Worm (Caenorhabditis elegans) whole organism, L2 larva: ENCODE data around the gene F08F3.1.

Source experiments
- C34F6.9 ChIP-seq: fragments of 150-350 bp; optimal IDR thresholded peaks from 2 replicates; lab custom pipeline; 2014; ENCODE audit warnings: missing biosample characterization, missing genetic modification characterization
- F13H6.1 ChIP-seq: sonication (generic microtip); optimal IDR thresholded peaks from 2 replicates; lab custom pipeline; 2016; ENCODE audit warnings: missing genetic modification characterization, missing compliant biosample characterization
- R02D3.7 ChIP-seq: fragments of 150-350 bp; optimal IDR thresholded peaks from 2 replicates; lab custom pipeline; 2014; ENCODE audit warnings: missing biosample characterization, missing genetic modification characterization
- Y55F3AM.14 ChIP-seq: fragments of 200-800 bp; sonication (Bioruptor generic); optimal IDR thresholded peaks from 2 replicates; lab custom pipeline; 2018; ENCODE audit warnings: mild to moderate bottlenecking, missing genetic modification characterization, missing compliant biosample characterization
- ama-1 ChIP-seq: fragments of 150-350 bp; optimal IDR thresholded peaks from 2 replicates; lab custom pipeline; 2018; ENCODE audit warnings: inconsistent platforms
- ceh-82 ChIP-seq: fragments of 150-350 bp; optimal IDR thresholded peaks from 2 replicates; lab custom pipeline; 2014; ENCODE audit warnings: missing biosample characterization, missing genetic modification characterization
- crh-2 ChIP-seq: sonication (generic microtip); optimal IDR thresholded peaks from 2 replicates; lab custom pipeline; 2017; ENCODE audit warnings: missing biosample characterization, missing genetic modification characterization
- egl-27 ChIP-seq: sonication (generic microtip); optimal IDR thresholded peaks from 3 replicates; lab custom pipeline; 2017; ENCODE audit warnings: missing biosample characterization, missing genetic modification reagents, missing genetic modification characterization
- elt-3 ChIP-seq: sonication (generic microtip); optimal IDR thresholded peaks from 2 replicates; lab custom pipeline; 2017; ENCODE audit warnings: missing biosample characterization, missing genetic modification characterization
- fos-1 ChIP-seq: fragments of 150-350 bp; optimal IDR thresholded peaks from 2 replicates; lab custom pipeline; 2014; ENCODE audit warnings: missing biosample characterization, missing genetic modification characterization
- gmeb-1 ChIP-seq: fragments of 150-350 bp; optimal IDR thresholded peaks from 2 replicates; lab custom pipeline; 2014; ENCODE audit warnings: missing biosample characterization, missing genetic modification characterization
- lin-11 ChIP-seq: fragments of 150-350 bp; sonication (generic microtip); optimal IDR thresholded peaks from 2 replicates; lab custom pipeline; 2014; ENCODE audit warnings: missing biosample characterization, missing genetic modification characterization, inconsistent platforms, mixed read lengths
- lin-13 ChIP-seq: fragments of 150-350 bp; optimal IDR thresholded peaks from 2 replicates; lab custom pipeline; 2014; ENCODE audit warnings: missing biosample characterization, missing genetic modification reagents, missing genetic modification characterization
- lin-39 ChIP-seq: fragments of 150-350 bp; optimal IDR thresholded peaks from 2 replicates; lab custom pipeline; 2014; ENCODE audit warnings: missing biosample characterization, missing genetic modification reagents, missing genetic modification characterization
- lsy-2 ChIP-seq, 2 experiments: fragments of 150-350 bp in 1 of 2; sonication (generic microtip) in 1 of 2; optimal IDR thresholded peaks; 2 replicates each; lab custom pipeline; 2014 to 2017; ENCODE audit warnings: missing biosample characterization in 2 of 2, missing genetic modification characterization in 2 of 2
- mab-5 ChIP-seq: fragments of 150-350 bp; optimal IDR thresholded peaks from 2 replicates; lab custom pipeline; 2014; ENCODE audit warnings: missing biosample characterization, missing genetic modification characterization
- nhr-10 ChIP-seq: sonication (generic microtip); optimal IDR thresholded peaks from 2 replicates; lab custom pipeline; 2017; ENCODE audit warnings: missing biosample characterization, missing genetic modification characterization
- nhr-11 ChIP-seq: fragments of 150-350 bp; optimal IDR thresholded peaks from 2 replicates; lab custom pipeline; 2014; ENCODE audit warnings: missing biosample characterization, missing genetic modification characterization
- nhr-12 ChIP-seq: fragments of 150-350 bp; optimal IDR thresholded peaks from 2 replicates; lab custom pipeline; 2014; ENCODE audit warnings: missing biosample characterization, missing genetic modification characterization
- nhr-129 ChIP-seq: fragments of 150-350 bp; optimal IDR thresholded peaks from 2 replicates; lab custom pipeline; 2014; ENCODE audit warnings: missing biosample characterization, missing genetic modification characterization
- nhr-21 ChIP-seq: fragments of 150-350 bp; optimal IDR thresholded peaks from 2 replicates; lab custom pipeline; 2014; ENCODE audit warnings: missing biosample characterization, missing genetic modification characterization
- nhr-23 ChIP-seq: fragments of 150-350 bp; optimal IDR thresholded peaks from 2 replicates; lab custom pipeline; 2014; ENCODE audit warnings: missing biosample characterization, missing genetic modification reagents, missing genetic modification characterization
- nhr-237 ChIP-seq: fragments of 150-350 bp; optimal IDR thresholded peaks from 2 replicates; lab custom pipeline; 2014; ENCODE audit warnings: missing biosample characterization, missing genetic modification characterization
- nhr-6 ChIP-seq: fragments of 150-350 bp; optimal IDR thresholded peaks from 2 replicates; lab custom pipeline; 2014; ENCODE audit warnings: missing biosample characterization, missing genetic modification characterization
- nhr-77 ChIP-seq: fragments of 150-350 bp; optimal IDR thresholded peaks from 2 replicates; lab custom pipeline; 2014; ENCODE audit warnings: missing biosample characterization, missing genetic modification characterization
- skn-1 ChIP-seq: sonication (generic microtip); optimal IDR thresholded peaks from 2 replicates; lab custom pipeline; 2017; ENCODE audit warnings: missing biosample characterization, missing genetic modification characterization
- sma-3 ChIP-seq: sonication (generic microtip); optimal IDR thresholded peaks from 2 replicates; lab custom pipeline; 2016; ENCODE audit warnings: missing genetic modification reagents, missing genetic modification characterization, missing compliant biosample characterization
- sma-9 ChIP-seq, 2 experiments: fragments of 150-350 bp in 1 of 2; sonication (generic microtip) in 1 of 2; optimal IDR thresholded peaks; 2 replicates each; lab custom pipeline; 2014 to 2016; ENCODE audit warnings: missing genetic modification characterization in 2 of 2, mild to moderate bottlenecking in 1 of 2, missing biosample characterization in 1 of 2, missing compliant biosample characterization in 1 of 2, missing genetic modification reagents in 1 of 2, moderate library complexity in 1 of 2
- snpc-4 ChIP-seq: fragments of 150-350 bp; optimal IDR thresholded peaks from 2 replicates; lab custom pipeline; 2014; ENCODE audit warnings: missing biosample characterization, missing genetic modification characterization
- unc-39 ChIP-seq: fragments of 150-350 bp; optimal IDR thresholded peaks from 2 replicates; lab custom pipeline; 2014; ENCODE audit warnings: missing biosample characterization, missing genetic modification characterization
- unc-55 ChIP-seq: fragments of 150-350 bp; sonication (generic microtip); optimal IDR thresholded peaks from 3 replicates; lab custom pipeline; 2014; ENCODE audit warnings: missing biosample characterization, missing genetic modification reagents, missing genetic modification characterization
- unc-62 ChIP-seq: fragments of 150-350 bp; optimal IDR thresholded peaks from 2 replicates; lab custom pipeline; 2014; ENCODE audit warnings: missing biosample characterization, missing genetic modification reagents, missing genetic modification characterization
- zag-1 ChIP-seq: fragments of 150-350 bp; optimal IDR thresholded peaks from 2 replicates; lab custom pipeline; 2014; ENCODE audit warnings: missing biosample characterization, missing genetic modification characterization

F08F3.1 gene

DNA sequence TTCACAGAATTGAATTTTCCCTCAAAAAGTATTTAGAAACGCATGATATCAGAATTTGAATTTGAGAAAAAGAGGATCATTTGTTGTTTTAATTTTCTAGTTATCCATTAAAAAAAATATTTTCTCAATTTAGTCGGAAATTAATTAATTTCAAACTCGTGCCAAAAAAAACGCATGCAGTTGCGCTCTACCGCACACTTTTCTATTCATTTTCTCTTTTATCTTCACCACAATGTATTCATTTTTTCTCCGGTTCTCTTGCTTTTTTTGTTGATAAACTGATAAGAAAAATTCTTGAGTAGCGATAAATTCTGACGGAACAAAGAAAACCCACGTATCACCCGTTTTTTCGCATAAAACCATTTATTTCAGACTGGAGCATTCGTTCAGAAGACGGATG is 12.9 kb upstream of the F08F3.1 start, which contains the start of gene acl-6:
TSS of gene acl-6 (plus strand) at position 367 of the 400 bp plus-strand sequence.
- TF ChIP-seq gmeb-1 (tag; lab: Kevin White, UChicago), result peak; percentile 91
- no peak for TF ChIP-seq nhr-21
- peak; percentile 37 for TF ChIP-seq lin-13
- TF ChIP-seq C34F6.9 (tag; lab: Kevin White, UChicago), result peak; percentile 75
- no peak for TF ChIP-seq nhr-12 (tag; lab: Kevin White, UChicago)
- TF ChIP-seq fos-1 (tag; lab: Kevin White, UChicago), result peak; percentile 94
- peak; percentile 75 for TF ChIP-seq crh-2 (tag; lab: Kevin White, UChicago)
- no peak for TF ChIP-seq nhr-237 (tag; lab: Kevin White, UChicago)
- TF ChIP-seq skn-1, result peak; percentile 64
- peak; percentile 66 for TF ChIP-seq unc-55 (GFP tag; lab: Kevin White, UChicago)
- peak; percentile 37 for TF ChIP-seq egl-27
- peak in 1 of 2 experiments; percentile 70 for TF ChIP-seq lsy-2 (tag; optimal IDR thresholded peaks at IDR 0.05; lab: Kevin White, UChicago)
- peak; percentile 54 for TF ChIP-seq sma-3 (GFP tag; lab: Kevin White, UChicago)
- peak; percentile 80 for TF ChIP-seq sma-9 (GFP tag; optimal IDR thresholded peaks at IDR 0.05; lab: Kevin White, UChicago)
- TF ChIP-seq sma-9 (tag; optimal IDR thresholded peaks at IDR 0.05; lab: Kevin White, UChicago), result no peak
- no peak for TF ChIP-seq nhr-10 (tag; lab: Kevin White, UChicago)
- TF ChIP-seq nhr-129 (tag; lab: Kevin White, UChicago), result peak; percentile 25

DNA sequence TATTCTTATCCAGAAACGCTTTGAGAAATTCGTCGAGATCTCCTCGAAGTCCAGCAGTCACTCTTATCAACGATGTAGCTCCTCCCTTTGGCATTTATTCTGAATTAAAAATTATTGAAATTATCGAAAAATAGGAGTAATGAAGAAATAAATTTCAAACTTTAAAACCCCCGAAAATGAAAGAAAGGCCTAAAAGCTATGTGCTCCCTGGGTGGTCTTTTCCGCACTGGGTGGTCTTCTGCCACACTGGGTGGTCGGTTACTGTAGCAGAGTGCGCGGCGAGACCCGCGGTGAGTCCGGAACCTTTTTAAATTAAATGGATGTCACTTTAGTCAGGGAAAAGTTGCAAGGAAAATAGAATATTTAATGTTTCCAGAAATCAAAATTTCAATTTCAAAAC is 6.9 kb upstream of the F08F3.1 start, which contains the start of gene snpc-1.3:
TSS of gene snpc-1.3 (minus strand) at position 101 of the 400 bp plus-strand sequence.
- TF ChIP-seq unc-55 (GFP tag; lab: Kevin White, UChicago), result no peak
- TF ChIP-seq fos-1 (tag; lab: Kevin White, UChicago), result no peak

DNA sequence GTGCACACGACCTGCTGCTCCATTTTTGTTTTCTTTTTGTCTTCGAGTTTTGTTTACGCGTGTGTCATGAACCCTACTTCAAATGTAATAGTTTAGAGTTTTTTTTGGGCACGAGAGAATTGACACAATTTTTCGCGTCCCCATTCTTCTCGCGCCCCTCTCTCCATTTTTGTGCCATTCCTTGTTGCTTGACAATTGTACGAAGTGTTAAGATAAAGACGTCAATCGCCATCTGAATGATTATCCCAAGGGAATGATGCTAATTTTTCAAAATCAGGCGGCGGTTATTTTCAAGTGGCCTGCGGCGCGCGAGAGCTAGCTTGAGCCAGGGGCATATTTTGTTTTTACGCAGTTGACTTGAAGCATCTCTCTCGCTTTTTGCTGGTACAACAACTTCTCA is 3.6 kb upstream of the F08F3.1 start:
- TF ChIP-seq unc-55 (GFP tag; lab: Kevin White, UChicago) (no peak), zag-1 (tag; lab: Kevin White, UChicago) (peak; percentile 13), mab-5 (peak; percentile 3)

DNA sequence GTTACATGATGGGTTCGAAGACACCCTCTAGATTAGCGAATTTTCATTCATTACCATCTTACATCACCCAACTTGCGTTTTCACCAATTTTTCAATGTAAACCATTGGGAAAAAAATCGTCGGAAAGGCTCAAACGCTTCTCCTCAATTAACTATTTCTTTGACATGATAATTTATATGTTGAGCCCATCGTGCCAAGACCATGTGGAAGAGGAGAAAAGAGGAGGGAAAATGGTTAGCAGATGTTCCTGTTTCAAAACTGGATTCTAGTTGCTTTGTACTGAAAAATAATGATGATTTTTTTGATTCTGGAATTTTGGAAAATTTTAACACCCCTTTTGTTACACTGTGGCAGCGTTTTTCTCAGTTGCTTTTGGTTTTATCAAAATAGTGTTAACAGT is 1.9 kb upstream of the F08F3.1 start:
- TF ChIP-seq elt-3, result no peak
- TF ChIP-seq nhr-10 (tag; lab: Kevin White, UChicago), result no peak
- no peak for TF ChIP-seq skn-1
- TF ChIP-seq nhr-11 (tag; lab: Kevin White, UChicago), result no peak
- TF ChIP-seq Y55F3AM.14 (GFP tag; lab: Kevin White, UChicago), result no peak
- no peak for TF ChIP-seq unc-39 (tag; lab: Kevin White, UChicago)
- TF ChIP-seq snpc-4, result no peak
- no peak for TF ChIP-seq lin-11 (tag; lab: Kevin White, UChicago)
- TF ChIP-seq ama-1 (lab: Kevin White, UChicago), result no peak
- no peak for TF ChIP-seq F13H6.1
- no peak for TF ChIP-seq sma-3 (GFP tag; lab: Kevin White, UChicago)
- no peak for TF ChIP-seq nhr-23
- no peak for TF ChIP-seq lin-39 (tag; lab: Kevin White, UChicago)
- TF ChIP-seq nhr-77 (tag; lab: Kevin White, UChicago), result no peak
- TF ChIP-seq C34F6.9 (tag; lab: Kevin White, UChicago), result no peak
- no peak for TF ChIP-seq lsy-2 (tag; optimal IDR thresholded peaks at IDR 0.05; lab: Kevin White, UChicago)
- no peak for TF ChIP-seq ceh-82 (tag; lab: Kevin White, UChicago)
- TF ChIP-seq unc-62 (GFP tag; lab: Kevin White, UChicago), result no peak
- TF ChIP-seq nhr-129 (tag; lab: Kevin White, UChicago), result no peak
- TF ChIP-seq nhr-21, result no peak

DNA sequence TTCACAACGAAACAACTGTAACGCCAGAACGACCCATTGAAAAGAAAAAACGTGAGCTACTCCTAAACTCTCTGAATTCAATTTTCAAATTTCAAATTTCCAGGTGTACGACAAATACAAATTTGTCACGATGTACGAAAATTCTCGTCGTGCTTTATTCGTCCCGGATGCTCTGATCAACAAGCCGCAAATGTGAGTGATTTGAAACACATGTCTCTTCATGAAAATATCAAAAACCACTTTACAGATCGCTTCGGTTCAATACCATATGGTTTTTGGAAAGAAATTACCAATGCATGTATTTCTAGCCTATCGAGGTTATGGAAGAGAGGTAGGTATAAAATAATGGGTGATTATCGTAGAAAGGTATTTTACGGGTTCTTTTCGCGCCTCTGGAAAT is 1.1 kb downstream of the F08F3.1 start:
- TF ChIP-seq egl-27, result no peak
- no peak for TF ChIP-seq F13H6.1
- TF ChIP-seq nhr-6 (tag; lab: Kevin White, UChicago), result no peak
- TF ChIP-seq C34F6.9 (tag; lab: Kevin White, UChicago), result no peak
- TF ChIP-seq unc-62 (GFP tag; lab: Kevin White, UChicago), result no peak
- no peak for TF ChIP-seq snpc-4
- no peak for TF ChIP-seq nhr-23
- TF ChIP-seq fos-1 (tag; lab: Kevin White, UChicago), result no peak
- TF ChIP-seq lin-39 (tag; lab: Kevin White, UChicago), result no peak
- TF ChIP-seq R02D3.7 (tag; lab: Kevin White, UChicago), result no peak
- no peak for TF ChIP-seq mab-5
- TF ChIP-seq ama-1 (lab: Kevin White, UChicago), result no peak
- TF ChIP-seq, all 48 proteins: peak for 0
